Worm (Caenorhabditis elegans): ENCODE measurements around the gene acl-2.

ce11 chrV:9986177-9986576 is 44.7 kb downstream of the acl-2 start, which contains the start of gene rmd-2:
- TF ChIP-seq K12H6.12 (tag; optimal IDR thresholded peaks at IDR 0.05) (no peak), mcd-1 (GFP tag; IDR thresholded peaks at IDR 0.05) (no peak), ets-4 (GFP tag; optimal IDR thresholded peaks at IDR 0.05) (no peak), B0261.1 (tag; optimal IDR thresholded peaks at IDR 0.05) (no peak)
